Fruit fly (Drosophila melanogaster) whole organism, prepupa: ENCODE results near the gene strat.

ENCODE experiments used
- Blimp-1 ChIP-seq: fragments of 200-800 bp; sonication (Bioruptor generic); optimal IDR thresholded peaks from 3 replicates; lab custom pipeline; 2017; ENCODE audit warnings: missing biosample characterization, missing genetic modification characterization, mild to moderate bottlenecking, moderate library complexity, missing genetic modification reagents
- CG11294 ChIP-seq: fragments of 200-800 bp; sonication (Bioruptor generic); IDR thresholded peaks from 2 replicates; pipeline ENCODE4 v1.3.6; 2022; ENCODE audit warnings: missing biosample characterization, missing genetic modification characterization
- CG11762 ChIP-seq: fragments of 200-800 bp; sonication (Bioruptor generic); optimal IDR thresholded peaks from 3 replicates; lab custom pipeline; 2016; ENCODE audit warnings: missing biosample characterization, missing genetic modification characterization; ENCODE audit not compliant: insufficient read depth
- CG11902 ChIP-seq: fragments of 200-800 bp; sonication (Bioruptor generic); optimal IDR thresholded peaks from 3 replicates; lab custom pipeline; 2016; ENCODE audit warnings: missing biosample characterization, missing genetic modification characterization
- CG1621 ChIP-seq: fragments of 200-800 bp; sonication (Bioruptor generic); optimal IDR thresholded peaks from 3 replicates; lab custom pipeline; 2018; ENCODE audit warnings: missing biosample characterization, mild to moderate bottlenecking, missing genetic modification characterization
- CG16779 ChIP-seq: fragments of 200-800 bp; sonication (Bioruptor generic); optimal IDR thresholded peaks from 3 replicates; lab custom pipeline; 2017; ENCODE audit warnings: missing biosample characterization, mild to moderate bottlenecking, missing genetic modification characterization
- CG3032 ChIP-seq: fragments of 200-800 bp; optimal IDR thresholded peaks from 2 replicates; lab custom pipeline; 2019; ENCODE audit warnings: missing biosample characterization, mild to moderate bottlenecking, missing genetic modification characterization, moderate library complexity
- CG31627 ChIP-seq: fragments of 200-800 bp; sonication (Bioruptor generic); optimal IDR thresholded peaks from 3 replicates; lab custom pipeline; 2016; ENCODE audit warnings: missing biosample characterization, missing genetic modification characterization
- CG32006 ChIP-seq: fragments of 200-800 bp; sonication (Bioruptor generic); optimal IDR thresholded peaks from 3 replicates; lab custom pipeline; 2017; ENCODE audit warnings: missing biosample characterization, mild to moderate bottlenecking, missing genetic modification characterization
- CG34406 ChIP-seq: fragments of 200-800 bp; sonication (Bioruptor generic); optimal IDR thresholded peaks from 3 replicates; lab custom pipeline; 2016; ENCODE audit warnings: missing biosample characterization, missing genetic modification characterization
- CG3919 ChIP-seq: fragments of 200-800 bp; sonication (Bioruptor generic); optimal IDR thresholded peaks from 3 replicates; lab custom pipeline; 2016; ENCODE audit warnings: missing biosample characterization, missing genetic modification characterization
- CG6163 ChIP-seq: fragments of 200-800 bp; sonication (Bioruptor generic); IDR thresholded peaks from 3 replicates; pipeline ENCODE4 v1.3.6; 2022; ENCODE audit warnings: missing biosample characterization, missing genetic modification characterization
- Eip75B ChIP-seq: fragments of 200-800 bp; sonication (Bioruptor generic); optimal IDR thresholded peaks from 3 replicates; lab custom pipeline; 2016; ENCODE audit warnings: missing biosample characterization, missing genetic modification characterization
- Eip78C ChIP-seq: fragments of 200-800 bp; sonication (Bioruptor generic); peaks from one replicate; lab custom pipeline; 2016; ENCODE audit warnings: missing biosample characterization, missing genetic modification characterization
- Eip93F ChIP-seq: fragments of 200-800 bp; sonication (Bioruptor generic); optimal IDR thresholded peaks from 2 replicates; lab custom pipeline; 2016; ENCODE audit warnings: missing biosample characterization, mild to moderate bottlenecking, missing genetic modification characterization
- Gug ChIP-seq: fragments of 200-800 bp; sonication (Bioruptor generic); IDR thresholded peaks from 2 replicates; pipeline ENCODE4 v1.3.6; 2022; ENCODE audit warnings: missing biosample characterization, missing genetic modification characterization
- Hr38 ChIP-seq: sonication (Bioruptor generic); optimal IDR thresholded peaks from 2 replicates; lab custom pipeline; 2016; ENCODE audit warnings: missing biosample characterization, missing genetic modification characterization
- Hr39 ChIP-seq: fragments of 200-800 bp; sonication (Bioruptor generic); optimal IDR thresholded peaks from 2 replicates; lab custom pipeline; 2016; ENCODE audit warnings: missing biosample characterization, missing genetic modification characterization
- Lpt ChIP-seq: fragments of 200-800 bp; sonication (Bioruptor generic); optimal IDR thresholded peaks from 3 replicates; lab custom pipeline; 2016; ENCODE audit warnings: missing biosample characterization, missing genetic modification characterization
- Met ChIP-seq: fragments of 200-800 bp; sonication (Bioruptor generic); optimal IDR thresholded peaks from 3 replicates; lab custom pipeline; 2016; ENCODE audit warnings: missing biosample characterization, missing genetic modification characterization
- OdsH ChIP-seq: fragments of 200-800 bp; sonication (Bioruptor generic); optimal IDR thresholded peaks from 3 replicates; lab custom pipeline; 2016; ENCODE audit warnings: missing biosample characterization, missing genetic modification characterization
- Smox ChIP-seq: fragments of 200-800 bp; sonication (Bioruptor generic); optimal IDR thresholded peaks from 3 replicates; lab custom pipeline; 2016; ENCODE audit warnings: missing biosample characterization, missing genetic modification characterization
- Sox102F ChIP-seq: fragments of 200-800 bp; sonication (Bioruptor generic); optimal IDR thresholded peaks from 2 replicates; lab custom pipeline; 2016; ENCODE audit warnings: missing biosample characterization, mild to moderate bottlenecking, missing genetic modification characterization
- Sox14 ChIP-seq: fragments of 200-800 bp; sonication (Bioruptor generic); optimal IDR thresholded peaks from 3 replicates; lab custom pipeline; 2016; ENCODE audit warnings: missing biosample characterization, missing genetic modification characterization
- Sox15 ChIP-seq: fragments of 200-800 bp; sonication (Bioruptor generic); optimal IDR thresholded peaks from 3 replicates; lab custom pipeline; 2016; ENCODE audit warnings: missing biosample characterization, missing genetic modification characterization
- achi ChIP-seq: fragments of 200-800 bp; sonication (Bioruptor generic); optimal IDR thresholded peaks from 3 replicates; lab custom pipeline; 2016; ENCODE audit warnings: missing biosample characterization, missing genetic modification characterization
- acj6 ChIP-seq: fragments of 200-800 bp; sonication (Bioruptor generic); optimal IDR thresholded peaks from 3 replicates; lab custom pipeline; 2016; ENCODE audit warnings: missing biosample characterization, missing genetic modification characterization
- cyc ChIP-seq: fragments of 200-800 bp; sonication (Bioruptor generic); optimal IDR thresholded peaks from 3 replicates; lab custom pipeline; 2016; ENCODE audit warnings: missing biosample characterization, missing genetic modification characterization
- dac ChIP-seq: fragments of 200-800 bp; sonication (Bioruptor generic); optimal IDR thresholded peaks from 2 replicates; lab custom pipeline; 2017; ENCODE audit warnings: missing biosample characterization, mild to moderate bottlenecking, missing genetic modification characterization
- dsx ChIP-seq: fragments of 200-800 bp; optimal IDR thresholded peaks from 3 replicates; lab custom pipeline; 2019; ENCODE audit warnings: missing biosample characterization, mild to moderate bottlenecking, missing genetic modification characterization, moderate library complexity; ENCODE audit not compliant: poor library complexity, severe bottlenecking
- eg ChIP-seq: fragments of 200-800 bp; sonication (Bioruptor generic); IDR thresholded peaks from 3 replicates; pipeline ENCODE4 v1.3.6; 2022; ENCODE audit warnings: missing biosample characterization, missing genetic modification characterization
- esn ChIP-seq: fragments of 200-800 bp; sonication (Bioruptor generic); optimal IDR thresholded peaks from 2 replicates; lab custom pipeline; 2016; ENCODE audit warnings: missing biosample characterization, mild to moderate bottlenecking, missing genetic modification characterization, moderate library complexity
- fd59A ChIP-seq: fragments of 200-800 bp; sonication (Bioruptor generic); optimal IDR thresholded peaks from 2 replicates; lab custom pipeline; 2017; ENCODE audit warnings: missing biosample characterization, mild to moderate bottlenecking, missing genetic modification characterization, missing genetic modification reagents
- fd85E ChIP-seq: fragments of 200-800 bp; sonication (Bioruptor generic); optimal IDR thresholded peaks from 3 replicates; lab custom pipeline; 2016; ENCODE audit warnings: missing biosample characterization, missing genetic modification characterization
- fkh ChIP-seq: fragments of 200-800 bp; sonication (Bioruptor generic); optimal IDR thresholded peaks from 3 replicates; lab custom pipeline; 2017; ENCODE audit warnings: missing biosample characterization, mild to moderate bottlenecking, missing genetic modification characterization, moderate library complexity
- net ChIP-seq: fragments of 200-800 bp; sonication (Bioruptor generic); optimal IDR thresholded peaks from 3 replicates; lab custom pipeline; 2016; ENCODE audit warnings: missing biosample characterization, missing genetic modification characterization
- salr ChIP-seq, 2 experiments: fragments of 200-800 bp; sonication (Bioruptor generic); optimal IDR thresholded peaks; 3 replicates each; lab custom pipeline; 2016 to 2018; ENCODE audit warnings: missing biosample characterization in 2 of 2, missing genetic modification characterization in 2 of 2, mild to moderate bottlenecking in 1 of 2
- spab ChIP-seq: fragments of 200-800 bp; sonication (Bioruptor generic); optimal IDR thresholded peaks from 2 replicates; lab custom pipeline; 2017; ENCODE audit warnings: missing biosample characterization, mild to moderate bottlenecking, missing genetic modification characterization, missing genetic modification reagents
- ss ChIP-seq, 2 experiments: fragments of 200-800 bp; sonication (Bioruptor generic); optimal IDR thresholded peaks; 2 replicates in 1 of 2; 3 replicates in 1 of 2; lab custom pipeline; 2017 to 2018; ENCODE audit warnings: mild to moderate bottlenecking in 2 of 2, missing biosample characterization in 2 of 2, missing genetic modification characterization in 2 of 2, moderate library complexity in 1 of 2
- svp ChIP-seq: fragments of 200-800 bp; sonication (Bioruptor generic); peaks from one replicate; lab custom pipeline; 2016; ENCODE audit warnings: missing biosample characterization, missing genetic modification characterization
- topi ChIP-seq: fragments of 200-800 bp; sonication (Bioruptor generic); optimal IDR thresholded peaks from 3 replicates; lab custom pipeline; 2016; ENCODE audit warnings: missing biosample characterization, missing genetic modification characterization
- vri ChIP-seq: fragments of 200-800 bp; sonication (Bioruptor generic); optimal IDR thresholded peaks from 3 replicates; lab custom pipeline; 2016; ENCODE audit warnings: missing biosample characterization, mild to moderate bottlenecking, missing genetic modification characterization

Gene strat

dm6 chr2L:8274958-8275584, 45.1 kb upstream of the strat start (continued):
- peak; percentile 81 for TF ChIP-seq CG6163 (GFP tag; lab: Robert Waterston, UW)
- peak; percentile 58 for TF ChIP-seq Lpt (GFP tag; lab: Kevin White, UChicago)
- peak; percentile 25 for TF ChIP-seq Met (GFP tag; lab: Kevin White, UChicago)
- TF ChIP-seq svp (GFP tag; lab: Kevin White, UChicago) = peak; percentile 77
- TF ChIP-seq CG16779 (tag; lab: Kevin White, UChicago) = peak; percentile 41
- no peak for TF ChIP-seq Blimp-1 (GFP tag; lab: Kevin White, UChicago)
- peak; percentile 42 for TF ChIP-seq CG31627 (GFP tag; lab: Kevin White, UChicago)
- peak; percentile 58 for TF ChIP-seq CG3919
- peak; percentile 36 for TF ChIP-seq dac (GFP tag; lab: Kevin White, UChicago)
- TF ChIP-seq Sox14 (GFP tag; lab: Kevin White, UChicago) = peak; percentile 15
- peak; percentile 53 for TF ChIP-seq net (GFP tag; lab: Kevin White, UChicago)
- peak; percentile 31 for TF ChIP-seq topi (GFP tag; lab: Kevin White, UChicago)
- TF ChIP-seq CG11902 (GFP tag; lab: Kevin White, UChicago) = no peak
- peak; percentile 65 for TF ChIP-seq Eip75B (GFP tag; lab: Kevin White, UChicago)
- TF ChIP-seq fd59A = peak; percentile 30
- peak; percentile 81 for TF ChIP-seq CG32006 (GFP tag; lab: Kevin White, UChicago)
- peak; percentile 63 for TF ChIP-seq Smox
- TF ChIP-seq eg (GFP tag; lab: Robert Waterston, UW) = peak; percentile 87
- peak; percentile 50 for TF ChIP-seq CG11762 (GFP tag; lab: Kevin White, UChicago)
- TF ChIP-seq cyc (GFP tag; lab: Kevin White, UChicago) = peak; percentile 0
- peak; percentile 33 for TF ChIP-seq Sox15 (GFP tag; lab: Kevin White, UChicago)
- TF ChIP-seq spab (GFP tag; lab: Kevin White, UChicago) = peak; percentile 53
- TF ChIP-seq OdsH = peak; percentile 67
- TF ChIP-seq dsx = peak; percentile 67
- peak; percentile 55 for TF ChIP-seq CG1621 (tag; lab: Kevin White, UChicago)
- peak; percentile 70 for TF ChIP-seq esn
- peak; percentile 72 for TF ChIP-seq CG3032 (tag; lab: Kevin White, UChicago)
- TF ChIP-seq Hr39 (GFP tag; lab: Kevin White, UChicago) = peak; percentile 55
- peak; percentile 41 for TF ChIP-seq Sox102F (GFP tag; lab: Kevin White, UChicago)
- TF ChIP-seq salr (GFP tag; optimal IDR thresholded peaks at IDR 0.05; lab: Kevin White, UChicago) = peak; percentile 10 to 64
- TF ChIP-seq Eip93F (GFP tag; lab: Kevin White, UChicago) = no peak
- peak; percentile 23 to 53 for TF ChIP-seq ss (GFP tag; optimal IDR thresholded peaks at IDR 0.05; lab: Kevin White, UChicago)
- TF ChIP-seq CG34406 (GFP tag; lab: Kevin White, UChicago) = peak; percentile 74
- TF ChIP-seq fd85E (GFP tag; lab: Kevin White, UChicago) = no peak
- TF ChIP-seq acj6 (GFP tag; lab: Kevin White, UChicago) = peak; percentile 70
- TF ChIP-seq achi (GFP tag; lab: Kevin White, UChicago) = peak; percentile 76

- no peak for TF ChIP-seq CG11902 (GFP tag; lab: Kevin White, UChicago)
- peak; percentile 82 for TF ChIP-seq fkh (GFP tag; lab: Kevin White, UChicago)
Measured at dm6 chr2L:8276287-8276686, 43.8 kb upstream of the strat start.

- TF ChIP-seq vri (GFP tag; lab: Kevin White, UChicago) (no peak), fkh (GFP tag; lab: Kevin White, UChicago) (no peak), CG11762 (GFP tag; lab: Kevin White, UChicago) (no peak), fd85E (GFP tag; lab: Kevin White, UChicago) (no peak), Hr38 (no peak), Eip78C (GFP tag; lab: Kevin White, UChicago) (no peak), Gug (no peak), CG11294 (GFP tag; lab: Robert Waterston, UW) (no peak)
Measured at dm6 chr2L:8276880-8277279, 43.2 kb upstream of the strat start.
